Worm (Caenorhabditis elegans) whole organism, L1 larva: ENCODE results near the gene slc-25A10.

Source experiments
- Y116A8C.19 ChIP-seq: sonication (generic microtip); optimal IDR thresholded peaks from 2 replicates; lab custom pipeline; 2016; ENCODE audit warnings: missing compliant biosample characterization, missing genetic modification characterization, borderline replicate concordance
- nhr-12 ChIP-seq: sonication (generic microtip); optimal IDR thresholded peaks from 2 replicates; lab custom pipeline; 2017; ENCODE audit warnings: missing biosample characterization, missing genetic modification characterization
- nhr-237 ChIP-seq: fragments of 150-350 bp; optimal IDR thresholded peaks from 2 replicates; lab custom pipeline; 2014; ENCODE audit warnings: missing biosample characterization, missing genetic modification characterization
- nhr-28 ChIP-seq: fragments of 150-350 bp; optimal IDR thresholded peaks from 2 replicates; lab custom pipeline; 2014; ENCODE audit warnings: missing biosample characterization, missing genetic modification characterization
- tbx-2 ChIP-seq: sonication (generic microtip); optimal IDR thresholded peaks from 2 replicates; lab custom pipeline; 2016; ENCODE audit warnings: missing genetic modification characterization, missing compliant biosample characterization
- unc-62 ChIP-seq: fragments of 150-350 bp; optimal IDR thresholded peaks from 2 replicates; lab custom pipeline; 2014; ENCODE audit warnings: missing biosample characterization, missing genetic modification reagents, missing genetic modification characterization

DNA sequence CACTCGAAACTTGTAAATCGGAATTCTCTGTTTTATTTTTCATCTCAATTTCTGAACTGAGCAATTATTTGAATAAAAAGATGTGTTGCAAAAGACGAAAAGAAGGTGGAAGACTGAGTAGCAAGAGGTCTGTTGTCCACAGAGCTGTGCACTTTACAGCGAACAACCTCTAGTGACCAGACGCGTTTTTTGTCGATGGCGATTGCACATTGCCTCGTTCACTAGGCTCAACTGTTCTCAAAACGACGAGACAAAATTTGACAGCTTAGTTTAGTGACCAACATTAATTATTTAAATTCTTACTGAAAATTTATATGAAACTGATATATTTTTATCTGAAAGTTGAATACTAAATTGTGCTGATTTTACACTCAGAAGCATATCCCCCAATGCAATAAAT is 7.7 kb upstream of the slc-25A10 start, which contains the start of gene R03E9.2:
- no peak for TF ChIP-seq nhr-28
- no peak for TF ChIP-seq unc-62 (GFP tag; lab: Kevin White, UChicago)
- TF ChIP-seq nhr-237 (tag; lab: Kevin White, UChicago), result no peak
- TF ChIP-seq Y116A8C.19 (tag; lab: Kevin White, UChicago), result no peak
- TF ChIP-seq nhr-12 (tag; lab: Kevin White, UChicago), result no peak
- no peak for TF ChIP-seq tbx-2
